Fruit fly (Drosophila melanogaster) whole organism, embryonic: ENCODE measurements around the gene ClC-a.

ENCODE experiments used
- ATbp ChIP-seq: fragments of 200-800 bp; sonication (Bioruptor generic); optimal IDR thresholded peaks from 2 replicates; lab custom pipeline; 2017; ENCODE audit warnings: missing biosample characterization, mild to moderate bottlenecking, missing genetic modification characterization, missing genetic modification reagents
- CG12299 ChIP-seq: fragments of 200-800 bp; sonication (Bioruptor generic); optimal IDR thresholded peaks from 2 replicates; lab custom pipeline; 2018; ENCODE audit warnings: missing biosample characterization, mild to moderate bottlenecking, missing genetic modification characterization
- CG13296 ChIP-seq: fragments of 200-800 bp; sonication (Bioruptor generic); optimal IDR thresholded peaks from 3 replicates; lab custom pipeline; 2018; ENCODE audit warnings: missing biosample characterization, mild to moderate bottlenecking, missing genetic modification characterization
- CG15479 ChIP-seq: fragments of 200-800 bp; sonication (Bioruptor generic); optimal IDR thresholded peaks from 3 replicates; lab custom pipeline; 2019; ENCODE audit warnings: missing biosample characterization, mild to moderate bottlenecking, missing genetic modification characterization, moderate library complexity
- CG15696 ChIP-seq: fragments of 200-800 bp; sonication (Bioruptor generic); optimal IDR thresholded peaks from 2 replicates; lab custom pipeline; 2019; ENCODE audit warnings: missing biosample characterization, mild to moderate bottlenecking, missing genetic modification characterization, moderate library complexity
- CG17328 ChIP-seq: fragments of 200-800 bp; sonication (Bioruptor generic); IDR thresholded peaks from 2 replicates; pipeline ENCODE4 v1.3.6; 2022; ENCODE audit warnings: missing biosample characterization, missing genetic modification characterization
- CG2116 ChIP-seq: fragments of 200-800 bp; sonication (Bioruptor generic); optimal IDR thresholded peaks from 3 replicates; lab custom pipeline; 2018; ENCODE audit warnings: missing biosample characterization, mild to moderate bottlenecking, missing genetic modification characterization
- CG2199 ChIP-seq: fragments of 200-800 bp; sonication (Bioruptor generic); IDR thresholded peaks from 3 replicates; pipeline ENCODE4 v1.3.6; 2022; ENCODE audit warnings: missing biosample characterization, missing genetic modification characterization
- CG30020 ChIP-seq: fragments of 200-800 bp; optimal IDR thresholded peaks from 2 replicates; lab custom pipeline; 2019; ENCODE audit warnings: missing biosample characterization, mild to moderate bottlenecking, missing genetic modification characterization, moderate library complexity
- CG42726 ChIP-seq: fragments of 200-800 bp; sonication (Bioruptor generic); IDR thresholded peaks from 2 replicates; pipeline ENCODE4 v1.3.6; 2022; ENCODE audit warnings: missing biosample characterization, missing genetic modification characterization; ENCODE audit not compliant: partially characterized antibody
- CG4360 ChIP-seq: fragments of 200-800 bp; sonication (Bioruptor generic); IDR thresholded peaks from 2 replicates; pipeline ENCODE4 v1.3.6; 2022; ENCODE audit warnings: missing biosample characterization, missing genetic modification characterization
- CG43689 ChIP-seq: fragments of 200-800 bp; sonication (Bioruptor generic); IDR thresholded peaks from 2 replicates; pipeline ENCODE4 v1.3.6; 2022; ENCODE audit warnings: missing biosample characterization, missing genetic modification characterization
- CG4707 ChIP-seq: fragments of 200-800 bp; sonication (Bioruptor generic); optimal IDR thresholded peaks from 2 replicates; lab custom pipeline; 2018; ENCODE audit warnings: missing biosample characterization, mild to moderate bottlenecking, missing genetic modification characterization, moderate library complexity
- CG8388 ChIP-seq: fragments of 200-800 bp; sonication (Bioruptor generic); optimal IDR thresholded peaks from 2 replicates; lab custom pipeline; 2019; ENCODE audit warnings: missing biosample characterization, mild to moderate bottlenecking, missing genetic modification characterization, moderate library complexity
- CG8765 ChIP-seq: fragments of 200-800 bp; sonication (Bioruptor generic); IDR thresholded peaks from 2 replicates; pipeline ENCODE4 v1.3.6; 2022; ENCODE audit warnings: missing biosample characterization, missing genetic modification characterization
- CG9797 ChIP-seq: fragments of 200-800 bp; sonication (Bioruptor generic); optimal IDR thresholded peaks from 3 replicates; lab custom pipeline; 2018; ENCODE audit warnings: missing biosample characterization, mild to moderate bottlenecking, missing genetic modification characterization
- D19B ChIP-seq: fragments of 200-800 bp; sonication (Bioruptor generic); optimal IDR thresholded peaks from 2 replicates; lab custom pipeline; 2017; ENCODE audit warnings: missing biosample characterization, mild to moderate bottlenecking, missing genetic modification characterization
- Ets65A ChIP-seq: fragments of 200-800 bp; sonication (Bioruptor generic); peaks from one replicate; lab custom pipeline; 2016; ENCODE audit warnings: missing biosample characterization, missing genetic modification characterization
- HLH54F ChIP-seq: fragments of 200-800 bp; sonication (Bioruptor generic); optimal IDR thresholded peaks from 3 replicates; lab custom pipeline; 2016; ENCODE audit warnings: missing biosample characterization, missing genetic modification characterization
- Hr78 ChIP-seq, 2 experiments: fragments of 200-800 bp in 1 of 2; fragments of >200 bp in 1 of 2; sonication (Bioruptor generic) in 1 of 2; optimal IDR thresholded peaks; 2 replicates each; lab custom pipeline; 2017 to 2019; ENCODE audit warnings: missing biosample characterization in 2 of 2, missing genetic modification characterization in 2 of 2, mild to moderate bottlenecking in 1 of 2, moderate library complexity in 1 of 2
- Lpt ChIP-seq: fragments of >200 bp; optimal IDR thresholded peaks from 2 replicates; lab custom pipeline; 2018; ENCODE audit warnings: missing biosample characterization, missing genetic modification characterization
- Mad ChIP-seq: fragments of 200-800 bp; sonication (Bioruptor generic); optimal IDR thresholded peaks from 2 replicates; lab custom pipeline; 2016; ENCODE audit warnings: missing biosample characterization, missing genetic modification characterization
- Max ChIP-seq: fragments of 200-800 bp; sonication (Bioruptor generic); optimal IDR thresholded peaks from 2 replicates; lab custom pipeline; 2016; ENCODE audit warnings: missing biosample characterization, mild to moderate bottlenecking, missing genetic modification characterization
- Spps ChIP-seq: fragments of 200-800 bp; sonication (Bioruptor generic); optimal IDR thresholded peaks from 2 replicates; lab custom pipeline; 2018; ENCODE audit warnings: missing biosample characterization, mild to moderate bottlenecking, missing genetic modification characterization
- Stat92E ChIP-seq, 3 experiments: fragments of >200 bp in 2 of 3; fragments of 200-800 bp in 1 of 3; sonication (Bioruptor generic) in 1 of 3; optimal IDR thresholded peaks; 2 replicates each; lab custom pipeline; 2017 to 2019; ENCODE audit warnings: missing biosample characterization in 3 of 3, missing genetic modification characterization in 3 of 3, mild to moderate bottlenecking in 1 of 3, moderate library complexity in 1 of 3
- abd-A ChIP-seq: fragments of 200-800 bp; sonication (Bioruptor generic); optimal IDR thresholded peaks from 3 replicates; lab custom pipeline; 2019; ENCODE audit warnings: missing biosample characterization, mild to moderate bottlenecking, missing genetic modification characterization, moderate library complexity
- aop ChIP-seq: fragments of 200-800 bp; sonication (Bioruptor generic); IDR thresholded peaks from 2 replicates; pipeline ENCODE4 v1.3.6; 2022; ENCODE audit warnings: missing biosample characterization, missing genetic modification characterization
- ash1 ChIP-seq: fragments of 200-800 bp; sonication (Bioruptor generic); optimal IDR thresholded peaks from 2 replicates; lab custom pipeline; 2018; ENCODE audit warnings: missing biosample characterization, mild to moderate bottlenecking, missing genetic modification characterization
- ato ChIP-seq: fragments of 200-800 bp; sonication (Bioruptor generic); IDR thresholded peaks from 2 replicates; pipeline ENCODE4 v1.3.6; 2022; ENCODE audit warnings: missing biosample characterization, missing genetic modification characterization; ENCODE audit not compliant: partially characterized antibody
- az2 ChIP-seq: fragments of 200-800 bp; sonication (Bioruptor generic); optimal IDR thresholded peaks from 3 replicates; lab custom pipeline; 2016; ENCODE audit warnings: missing biosample characterization, missing genetic modification characterization
- cad ChIP-seq: fragments of >200 bp; optimal IDR thresholded peaks from 2 replicates; lab custom pipeline; 2017; ENCODE audit warnings: missing biosample characterization, missing genetic modification characterization
- cg ChIP-seq: fragments of 200-800 bp; sonication (Bioruptor generic); optimal IDR thresholded peaks from 3 replicates; lab custom pipeline; 2019; ENCODE audit warnings: missing biosample characterization, mild to moderate bottlenecking, missing genetic modification characterization, moderate library complexity
- dimm ChIP-seq: fragments of 200-800 bp; sonication (Bioruptor generic); IDR thresholded peaks from 2 replicates; pipeline ENCODE4 v1.3.6; 2022; ENCODE audit warnings: missing biosample characterization, missing genetic modification characterization
- grn ChIP-seq: fragments of 200-800 bp; sonication (Bioruptor generic); optimal IDR thresholded peaks from 3 replicates; lab custom pipeline; 2017; ENCODE audit warnings: missing biosample characterization, missing genetic modification characterization
- gsb ChIP-seq: fragments of 200-800 bp; sonication (Bioruptor generic); IDR thresholded peaks from 2 replicates; pipeline ENCODE4 v1.3.6; 2022; ENCODE audit warnings: missing biosample characterization, missing genetic modification characterization
- jumu ChIP-seq: fragments of 200-800 bp; sonication (Bioruptor generic); optimal IDR thresholded peaks from 3 replicates; lab custom pipeline; 2016; ENCODE audit warnings: missing biosample characterization, missing genetic modification characterization
- kni ChIP-seq: fragments of 200-800 bp; sonication (Bioruptor generic); optimal IDR thresholded peaks from 3 replicates; lab custom pipeline; 2017; ENCODE audit warnings: mild to moderate bottlenecking, missing biosample characterization, missing genetic modification reagents, missing genetic modification characterization
- pros ChIP-seq: fragments of 200-800 bp; sonication (Bioruptor generic); optimal IDR thresholded peaks from 3 replicates; lab custom pipeline; 2019; ENCODE audit warnings: missing biosample characterization, mild to moderate bottlenecking, missing genetic modification characterization, moderate library complexity
- pum ChIP-seq: fragments of 200-800 bp; sonication (Bioruptor generic); optimal IDR thresholded peaks from 2 replicates; lab custom pipeline; 2016; ENCODE audit warnings: missing biosample characterization, missing genetic modification characterization
- pzg ChIP-seq: fragments of 200-800 bp; sonication (Bioruptor generic); optimal IDR thresholded peaks from 3 replicates; lab custom pipeline; 2018; ENCODE audit warnings: missing biosample characterization, mild to moderate bottlenecking, missing genetic modification characterization, moderate library complexity
- sens ChIP-seq: fragments of 200-800 bp; sonication (Bioruptor generic); peaks from one replicate; lab custom pipeline; 2016; ENCODE audit warnings: missing biosample characterization, missing genetic modification characterization
- sens-2 ChIP-seq: fragments of 200-800 bp; sonication (Bioruptor generic); IDR thresholded peaks from 2 replicates; pipeline ENCODE4 v1.3.6; 2022; ENCODE audit warnings: missing biosample characterization, missing genetic modification characterization
- seq ChIP-seq: fragments of 200-800 bp; sonication (Bioruptor generic); IDR thresholded peaks from 2 replicates; pipeline ENCODE4 v1.3.6; 2022; ENCODE audit warnings: missing biosample characterization, missing genetic modification characterization
- tap ChIP-seq: fragments of 200-800 bp; optimal IDR thresholded peaks from 3 replicates; lab custom pipeline; 2019; ENCODE audit warnings: missing biosample characterization, mild to moderate bottlenecking, missing genetic modification characterization, moderate library complexity
- tin ChIP-seq: fragments of 200-800 bp; sonication (Bioruptor generic); optimal IDR thresholded peaks from 3 replicates; lab custom pipeline; 2016; ENCODE audit warnings: missing biosample characterization, missing genetic modification characterization
- tll ChIP-seq, 2 experiments: fragments of 200-800 bp in 1 of 2; fragments of >200 bp in 1 of 2; sonication (Bioruptor generic) in 1 of 2; optimal IDR thresholded peaks; 2 replicates each; lab custom pipeline; 2017 to 2019; ENCODE audit warnings: missing biosample characterization in 2 of 2, missing genetic modification characterization in 2 of 2, mild to moderate bottlenecking in 1 of 2, moderate library complexity in 1 of 2
- wek ChIP-seq: fragments of 200-800 bp; sonication (Bioruptor generic); optimal IDR thresholded peaks from 3 replicates; lab custom pipeline; 2018; ENCODE audit warnings: missing biosample characterization, mild to moderate bottlenecking, missing genetic modification characterization, moderate library complexity

ClC-a gene

DNA sequence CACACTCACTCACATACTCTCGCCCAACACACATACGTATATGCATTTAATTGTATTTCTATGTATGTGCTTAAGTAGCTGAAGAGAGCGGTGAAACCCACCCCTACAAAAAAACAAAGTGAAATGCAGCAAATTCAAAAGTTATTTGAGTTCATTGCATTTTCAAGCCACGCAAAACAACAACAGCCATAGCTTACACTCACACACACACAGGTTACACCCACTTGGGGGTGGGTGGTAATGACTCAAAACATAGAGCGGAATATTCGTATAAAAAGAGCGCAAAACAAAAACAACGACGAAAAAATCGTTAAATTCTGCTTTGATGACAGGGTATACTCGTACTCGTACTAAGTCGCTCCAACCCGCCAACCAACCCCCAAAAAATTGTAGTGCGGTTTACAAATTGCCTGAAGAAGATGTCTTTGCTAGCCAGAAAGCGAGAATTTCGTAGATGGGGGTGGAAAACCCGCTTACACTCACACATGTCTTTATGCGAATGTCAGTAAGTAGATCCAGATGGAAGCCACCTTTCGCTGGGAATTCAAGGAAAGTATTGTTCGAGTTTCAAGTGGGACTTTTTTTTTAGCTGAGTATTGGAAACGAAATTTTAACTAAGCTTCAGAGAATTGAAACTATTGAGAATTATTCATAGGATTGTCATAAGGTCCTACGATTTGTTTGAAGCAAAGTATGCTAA lies 36.8 kb downstream of the ClC-a start (continued):
- TF ChIP-seq D19B (GFP tag; lab: Kevin White, UChicago) (peak; percentile 20), cg (GFP tag; lab: Kevin White, UChicago) (peak; percentile 82), Spps (tag; lab: Kevin White, UChicago) (no peak), seq (GFP tag; lab: Robert Waterston, UW) (peak; percentile 72; the same call in 1 of the 2 replicates)

DNA sequence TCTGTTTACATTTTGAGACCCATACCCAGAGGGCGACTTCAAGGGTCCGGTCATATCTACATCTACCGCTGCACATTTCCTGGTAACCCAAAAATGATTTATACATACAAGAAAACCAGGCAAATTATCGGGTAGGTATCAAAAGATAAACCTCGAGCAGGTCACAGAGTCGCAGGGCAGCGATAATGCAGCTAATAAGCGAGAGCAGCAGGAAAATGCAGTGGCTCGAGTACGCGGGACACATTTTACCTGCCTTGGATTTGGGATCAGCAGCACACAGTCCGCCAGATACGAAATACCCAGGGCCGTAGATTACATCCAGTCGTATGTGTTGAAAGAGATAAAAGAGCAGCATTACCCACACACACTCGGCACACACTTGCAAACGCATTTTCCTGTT lies 37.8 kb downstream of the ClC-a start:
- TF ChIP-seq ATbp (GFP tag; lab: Kevin White, UChicago) (no peak), tap (tag; lab: Kevin White, UChicago) (no peak), tll (GFP tag; optimal IDR thresholded peaks at IDR 0.05; lab: Kevin White, UChicago) (peak in 1 of 2 experiments; percentile 86), CG8388 (GFP tag; lab: Kevin White, UChicago) (no peak), Lpt (GFP tag; lab: Kevin White, UChicago) (peak; percentile 90), ash1 (no peak), Hr78 (GFP tag; optimal IDR thresholded peaks at IDR 0.05; lab: Kevin White, UChicago) (peak in 1 of 2 experiments; percentile 28), CG12299 (tag; lab: Kevin White, UChicago) (no peak), CG15479 (GFP tag; lab: Kevin White, UChicago) (peak; percentile 91), aop (GFP tag; lab: Robert Waterston, UW) (no peak), jumu (GFP tag; lab: Kevin White, UChicago) (no peak), pzg (GFP tag; lab: Kevin White, UChicago) (no peak), sens (no peak), Mad (no peak), wek (GFP tag; lab: Kevin White, UChicago) (no peak), sens-2 (GFP tag; lab: Robert Waterston, UW) (no peak), az2 (GFP tag; lab: Kevin White, UChicago) (no peak), ato (GFP tag; lab: Robert Waterston, UW) (no peak), cad (GFP tag; lab: Kevin White, UChicago) (peak; percentile 43), pum (GFP tag; lab: Kevin White, UChicago) (no peak), CG8765 (GFP tag; lab: Robert Waterston, UW) (no peak), CG4707 (GFP tag; lab: Kevin White, UChicago) (no peak), pros (GFP tag; lab: Kevin White, UChicago) (peak; percentile 33), grn (peak; percentile 76), dimm (GFP tag; lab: Robert Waterston, UW) (no peak), CG2116 (GFP tag; lab: Kevin White, UChicago) (no peak), CG9797 (GFP tag; lab: Kevin White, UChicago) (no peak), CG43689 (GFP tag; lab: Robert Waterston, UW) (no peak), kni (GFP tag; lab: Kevin White, UChicago) (peak; percentile 85), CG42726 (GFP tag; lab: Robert Waterston, UW) (no peak), CG4360 (GFP tag; lab: Robert Waterston, UW) (no peak), HLH54F (GFP tag; lab: Kevin White, UChicago) (no peak), CG2199 (GFP tag; lab: Robert Waterston, UW) (0 out of 3 replicates have a peak, but pooled peaks have one; percentile 79), CG30020 (tag; lab: Kevin White, UChicago) (no peak), cg (GFP tag; lab: Kevin White, UChicago) (no peak), CG15696 (tag; lab: Kevin White, UChicago) (peak; percentile 4), abd-A (tag; lab: Kevin White, UChicago) (no peak), CG13296 (GFP tag; lab: Kevin White, UChicago) (no peak), CG17328 (GFP tag; lab: Robert Waterston, UW) (no peak), tin (GFP tag; lab: Kevin White, UChicago) (no peak), gsb (no peak), Max (GFP tag; lab: Kevin White, UChicago) (no peak), Ets65A (GFP tag; lab: Kevin White, UChicago) (peak; percentile 45), Stat92E (GFP tag; optimal IDR thresholded peaks at IDR 0.05; lab: Kevin White, UChicago) (peak in 1 of 3 experiments; percentile 62)
